Fruit fly (Drosophila melanogaster) whole organism, pupa: ENCODE data around the gene udt.

Experiments used
- CG10348 ChIP-seq: fragments of 200-800 bp; sonication (Bioruptor generic); IDR thresholded peaks from 2 replicates; pipeline ENCODE4 v1.3.6; 2022; ENCODE audit warnings: missing biosample characterization, missing genetic modification characterization
- CG14655 ChIP-seq: fragments of 200-800 bp; sonication (Bioruptor generic); optimal IDR thresholded peaks from 3 replicates; lab custom pipeline; 2017; ENCODE audit warnings: mild to moderate bottlenecking, missing biosample characterization, missing genetic modification reagents, missing genetic modification characterization
- CG15710 ChIP-seq: fragments of 200-800 bp; sonication (Bioruptor generic); optimal IDR thresholded peaks from 2 replicates; lab custom pipeline; 2018; ENCODE audit warnings: missing biosample characterization, mild to moderate bottlenecking, missing genetic modification characterization, moderate library complexity
- CG34367 ChIP-seq: fragments of 200-800 bp; sonication (Bioruptor generic); optimal IDR thresholded peaks from 2 replicates; lab custom pipeline; 2018; ENCODE audit warnings: missing biosample characterization, mild to moderate bottlenecking, missing genetic modification characterization
- CG8159 ChIP-seq: fragments of 200-800 bp; sonication (Bioruptor generic); optimal IDR thresholded peaks from 3 replicates; lab custom pipeline; 2018; ENCODE audit warnings: missing biosample characterization, mild to moderate bottlenecking, missing genetic modification characterization, moderate library complexity
- EcR ChIP-seq: fragments of 200-800 bp; sonication (Bioruptor generic); optimal IDR thresholded peaks from 3 replicates; lab custom pipeline; 2019; ENCODE audit warnings: missing biosample characterization, missing genetic modification characterization, mild to moderate bottlenecking, moderate library complexity, missing genetic modification reagents
- Snoo ChIP-seq: fragments of 200-800 bp; sonication (Bioruptor generic); optimal IDR thresholded peaks from 3 replicates; lab custom pipeline; 2017; ENCODE audit warnings: missing biosample characterization, mild to moderate bottlenecking, missing genetic modification characterization, inconsistent platforms

dm6 chr3R:23791491-23791890 is 28.4 kb upstream of the udt start:
- TF ChIP-seq CG15710 (tag; lab: Kevin White, UChicago) (peak; percentile 62), CG34367 (tag; lab: Kevin White, UChicago) (no peak), CG8159 (no peak), EcR (GFP tag; lab: Kevin White, UChicago) (no peak), Snoo (tag; lab: Kevin White, UChicago) (no peak), CG10348 (GFP tag; lab: Robert Waterston, UW) (no peak), CG14655 (GFP tag; lab: Kevin White, UChicago) (no peak)
